Worm (Caenorhabditis elegans): ENCODE measurements around the gene rnst-2.

- TF ChIP-seq skn-1 (tag; optimal IDR thresholded peaks at IDR 0.05) = no peak
- TF ChIP-seq nhr-237 (tag; optimal IDR thresholded peaks at IDR 0.05) = no peak
- TF ChIP-seq lin-13 (GFP tag; optimal IDR thresholded peaks at IDR 0.05) = no peak
- no peak for TF ChIP-seq elt-3 (tag; optimal IDR thresholded peaks at IDR 0.05)
- TF ChIP-seq nhr-11 (tag; optimal IDR thresholded peaks at IDR 0.05) = no peak
- TF ChIP-seq egl-27 (tag; optimal IDR thresholded peaks at IDR 0.05) = no peak
- no peak for TF ChIP-seq elt-1 (tag; optimal IDR thresholded peaks at IDR 0.05)
- no peak for TF ChIP-seq unc-55 (GFP tag; optimal IDR thresholded peaks at IDR 0.05)
- no peak for TF ChIP-seq nhr-23 (tag; optimal IDR thresholded peaks at IDR 0.05)
- TF ChIP-seq ceh-82 (tag; optimal IDR thresholded peaks at IDR 0.05) = no peak
- TF ChIP-seq nhr-25 (tag; optimal IDR thresholded peaks at IDR 0.05) = no peak
- no peak for TF ChIP-seq zag-1 (tag; optimal IDR thresholded peaks at IDR 0.05)
- no peak for TF ChIP-seq sem-4 (tag; optimal IDR thresholded peaks at IDR 0.05)
These were observed 1.1 kb upstream of the rnst-2 start for ce11 chrV:1060219-1060863.
